Worm (Caenorhabditis elegans): ENCODE measurements around the gene tbx-8.

tbx-8 gene

DNA sequence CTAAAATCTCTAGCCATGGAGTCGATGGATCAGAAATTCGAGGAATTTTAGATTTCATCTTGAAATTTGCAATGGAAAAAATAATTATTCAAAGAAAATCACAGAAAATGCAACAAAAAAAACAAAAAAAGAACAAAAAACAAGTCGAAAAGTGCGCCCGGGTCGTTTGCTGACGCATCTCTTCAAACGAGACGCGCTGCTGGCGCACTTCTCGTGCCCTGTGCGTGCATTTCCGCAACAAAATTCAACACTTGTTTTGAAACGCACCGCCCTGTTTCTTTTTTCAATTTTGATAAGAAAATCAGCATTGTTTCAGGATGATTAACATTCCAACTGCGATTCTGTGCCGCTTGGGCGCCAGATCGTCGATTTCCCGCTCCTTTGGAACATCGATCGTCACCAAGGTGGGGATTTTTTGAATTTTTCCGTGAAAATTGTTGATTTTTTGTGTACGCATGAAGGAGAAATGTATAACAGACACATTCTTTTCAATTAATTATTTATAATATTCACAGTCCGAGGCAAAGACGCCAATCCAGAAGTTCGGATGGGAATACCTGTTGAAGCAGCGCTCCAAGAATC lies 13.1 kb upstream of the tbx-8 start, which contains the start of the genes jmjd-4 and mev-1:
Gene jmjd-4, minus strand, starts transcription at position 58 of the 582 bp plus-strand sequence.
Gene mev-1, plus strand, starts transcription at position 317 of the 582 bp plus-strand sequence.
- TF ChIP-seq unc-62 (GFP tag; optimal IDR thresholded peaks at IDR 0.05), result no peak

DNA sequence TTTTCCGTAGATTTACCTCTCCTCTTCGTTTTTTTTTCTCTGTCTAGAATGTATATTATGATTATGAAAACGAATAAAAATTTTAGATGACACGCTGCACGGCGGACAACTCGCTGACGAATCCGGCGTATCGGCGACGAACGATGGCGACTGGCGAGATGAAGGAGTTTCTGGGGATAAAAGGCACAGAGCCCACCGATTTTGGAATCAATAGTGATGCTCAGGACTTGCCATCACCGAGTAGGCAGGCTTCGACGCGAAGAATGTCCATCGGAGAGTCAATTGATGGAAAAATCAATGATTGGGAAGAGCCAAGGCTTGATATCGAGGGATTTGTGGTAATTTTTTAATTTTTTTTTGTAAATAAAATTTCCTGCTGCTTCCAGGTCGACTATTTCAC lies 12.1 kb upstream of the tbx-8 start, which contains the start of gene ced-9:
Gene ced-9, plus strand, starts transcription at position 87 of the 400 bp plus-strand sequence.
- no peak for TF ChIP-seq unc-62 (GFP tag; optimal IDR thresholded peaks at IDR 0.05)

DNA sequence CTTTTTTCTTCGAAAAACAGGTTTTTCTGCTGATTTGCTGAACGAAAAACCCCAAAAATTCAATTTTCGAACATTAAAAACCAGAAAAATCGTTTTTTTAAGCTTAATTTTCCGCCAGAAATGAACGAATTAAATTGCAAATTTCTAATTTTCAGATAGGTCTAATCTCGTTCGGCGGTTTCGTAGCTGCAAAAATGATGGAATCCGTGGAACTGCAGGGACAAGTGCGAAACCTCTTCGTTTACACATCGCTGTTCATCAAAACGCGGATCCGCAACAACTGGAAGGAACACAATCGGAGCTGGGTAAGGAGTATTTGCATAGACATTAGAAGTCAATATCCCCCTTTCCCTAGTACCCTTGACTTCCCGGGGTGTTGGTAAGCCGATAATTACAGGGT lies 11.0 kb upstream of the tbx-8 start:
- no peak for TF ChIP-seq unc-62 (GFP tag; optimal IDR thresholded peaks at IDR 0.05)

DNA sequence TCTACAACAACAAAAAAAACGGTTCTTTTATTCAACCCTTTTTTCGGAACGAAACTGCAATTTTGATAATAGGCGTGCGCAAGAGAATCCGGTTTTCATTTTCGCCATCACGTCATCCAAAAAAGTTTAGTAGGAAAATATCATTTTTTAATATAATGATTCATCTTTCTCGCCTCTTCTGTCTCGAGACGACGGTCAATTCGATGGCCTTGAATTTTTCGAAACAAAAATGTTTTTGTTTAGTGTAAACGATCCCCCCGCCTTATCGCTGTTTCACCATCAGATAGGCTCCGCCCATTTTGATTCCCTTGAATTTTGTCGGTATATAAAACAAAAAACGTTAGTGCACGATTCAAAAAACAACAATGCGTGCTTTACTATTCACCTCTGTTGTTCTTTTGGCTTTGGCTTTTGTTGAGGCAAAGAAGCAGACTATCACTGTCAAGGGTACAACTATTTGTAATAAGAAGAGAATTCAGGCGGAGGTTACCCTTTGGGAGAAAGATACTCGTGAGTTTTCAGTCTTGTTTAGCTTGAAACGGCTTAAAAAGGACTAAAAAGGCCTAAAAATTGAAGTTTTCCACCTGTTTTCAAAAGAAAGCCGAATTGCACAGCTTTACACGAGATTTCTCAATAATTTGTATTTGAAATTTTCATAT lies 9.5 kb upstream of the tbx-8 start, which contains the start of gene ttr-15:
Gene ttr-15, plus strand, starts transcription at position 340 of the 659 bp plus-strand sequence.
- no peak for TF ChIP-seq unc-62 (GFP tag; optimal IDR thresholded peaks at IDR 0.05)

DNA sequence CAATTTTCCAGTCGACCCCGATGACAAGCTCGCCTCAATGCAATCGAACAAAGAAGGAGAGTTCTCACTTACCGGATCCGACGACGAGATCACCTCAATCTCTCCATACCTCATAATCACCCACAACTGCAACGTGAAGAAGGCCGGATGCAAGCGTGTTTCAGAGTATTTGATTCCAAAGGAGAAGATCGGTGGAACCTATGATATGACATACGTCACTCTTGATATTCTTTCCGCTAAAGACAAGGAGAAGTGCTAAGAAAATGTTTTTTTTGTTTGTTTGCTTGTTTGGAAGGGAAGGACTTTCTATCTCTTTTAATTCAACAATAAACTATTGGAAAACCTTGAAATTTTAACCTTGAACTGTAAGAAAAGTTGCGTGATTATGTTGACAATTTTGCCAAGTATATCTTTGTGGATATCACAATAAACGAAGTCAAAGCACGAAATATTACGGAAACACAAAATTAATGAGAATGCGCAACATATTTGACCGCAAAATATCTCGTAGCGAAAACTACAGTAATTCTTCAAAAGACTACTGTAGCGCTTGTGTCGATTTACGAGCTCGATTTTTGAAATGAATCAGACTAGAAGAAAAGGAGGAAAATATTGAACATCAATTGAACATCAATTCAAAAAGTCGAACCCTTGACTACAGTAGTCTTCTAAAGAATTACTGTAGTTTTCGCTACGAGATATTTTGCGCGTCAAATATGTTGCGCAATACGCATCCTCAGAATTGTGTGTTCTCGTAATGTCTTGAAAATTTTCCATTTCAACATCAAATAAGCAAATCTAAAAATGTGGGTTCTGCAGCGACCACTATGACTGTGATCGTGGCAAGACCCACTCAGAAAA lies 7.9 kb upstream of the tbx-8 start:
- no peak for TF ChIP-seq unc-62 (GFP tag; optimal IDR thresholded peaks at IDR 0.05)

DNA sequence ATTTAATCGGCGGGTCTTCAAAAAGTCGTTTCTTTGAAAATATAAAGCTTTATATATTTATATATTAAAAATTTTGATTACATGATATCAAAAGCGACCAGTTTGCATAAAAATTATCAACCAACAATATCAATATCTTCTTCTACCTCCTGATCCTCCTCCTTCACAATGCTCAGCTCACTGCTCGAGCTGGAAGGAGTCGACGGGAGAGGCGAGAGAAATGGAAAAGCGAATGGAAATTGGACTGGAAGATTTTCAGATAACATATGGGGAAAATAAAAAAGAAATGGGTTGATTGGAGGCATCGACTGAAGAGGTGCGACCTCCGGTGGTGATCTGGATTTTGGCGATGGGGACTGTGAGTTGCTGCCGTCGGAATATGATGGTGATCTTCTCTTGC lies 7.2 kb upstream of the tbx-8 start:
- no peak for TF ChIP-seq unc-62 (GFP tag; optimal IDR thresholded peaks at IDR 0.05)

DNA sequence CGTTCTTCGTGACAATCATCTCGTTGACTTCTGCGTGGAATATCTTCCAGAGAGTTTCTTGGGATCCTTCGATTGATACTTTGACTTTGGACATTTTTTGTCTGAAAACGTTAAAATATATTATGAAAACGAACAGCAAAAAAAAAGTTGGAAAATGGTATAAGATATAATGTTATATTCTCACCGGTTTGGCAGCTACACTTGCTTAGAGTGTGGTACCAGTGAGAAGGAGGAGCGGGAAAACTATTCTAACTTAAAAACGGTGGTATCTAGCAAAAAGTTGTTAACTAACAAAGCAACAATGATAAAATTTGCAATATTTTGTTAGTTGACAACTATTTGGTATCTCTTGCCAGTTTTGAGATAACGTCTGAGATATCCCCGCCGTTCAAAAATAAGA lies 5.4 kb upstream of the tbx-8 start, which contains the start of gene tbx-9:
Gene tbx-9, minus strand, starts transcription at position 101 of the 400 bp plus-strand sequence.
- no peak for TF ChIP-seq unc-62 (GFP tag; optimal IDR thresholded peaks at IDR 0.05)

DNA sequence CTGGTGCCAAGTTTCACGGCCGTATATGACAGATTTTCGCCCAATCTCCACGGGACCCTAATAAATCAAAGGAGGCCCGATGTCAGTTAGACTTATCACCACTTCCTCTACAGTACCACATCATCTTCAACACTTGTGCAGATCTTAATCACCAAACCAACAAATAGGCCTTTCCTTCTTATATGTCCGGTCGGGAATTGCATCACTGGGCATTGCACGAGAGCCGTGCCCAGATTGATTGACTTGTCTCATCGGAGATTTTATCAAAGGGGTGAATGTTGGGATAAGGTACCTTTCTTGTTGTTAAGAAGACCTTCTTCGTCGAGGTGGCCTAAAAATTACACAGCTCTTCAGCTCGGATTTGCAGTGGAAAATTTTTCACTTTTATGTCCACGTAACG lies 2.4 kb upstream of the tbx-8 start:
- no peak for TF ChIP-seq unc-62 (GFP tag; optimal IDR thresholded peaks at IDR 0.05)

DNA sequence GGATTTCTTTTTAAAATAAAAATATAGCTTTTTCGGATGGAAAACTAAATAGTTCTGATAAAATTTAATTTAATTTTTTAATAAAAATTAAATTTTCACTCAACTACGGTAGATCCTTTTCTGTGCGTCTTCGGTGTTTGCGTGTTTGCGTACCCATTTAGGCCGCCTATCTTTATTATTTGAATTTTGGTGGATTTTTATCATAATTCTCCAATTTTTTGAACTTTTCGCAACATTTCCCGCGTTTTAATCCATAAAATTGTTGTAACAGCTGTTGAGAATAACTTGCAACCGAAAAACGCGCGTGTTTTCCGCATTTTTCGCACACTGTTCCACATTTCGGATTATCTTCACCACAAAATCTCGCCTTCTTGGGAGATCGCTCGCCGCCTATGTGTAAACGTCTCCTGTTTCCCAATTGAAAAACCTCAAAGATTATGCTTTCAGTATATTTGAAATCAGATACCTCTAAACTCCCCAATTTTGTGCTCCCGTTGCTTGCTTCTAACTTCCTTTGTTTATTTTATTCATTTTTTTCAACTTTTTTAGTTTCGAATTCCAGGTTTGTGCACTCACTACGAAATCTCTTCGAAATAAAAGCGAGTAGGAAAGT lies 4.6 kb downstream of the tbx-8 start, which contains the start of gene T07C4.3:
Gene T07C4.3, plus strand, starts transcription at position 563 of the 613 bp plus-strand sequence.
- no peak for TF ChIP-seq unc-62 (GFP tag; optimal IDR thresholded peaks at IDR 0.05)

DNA sequence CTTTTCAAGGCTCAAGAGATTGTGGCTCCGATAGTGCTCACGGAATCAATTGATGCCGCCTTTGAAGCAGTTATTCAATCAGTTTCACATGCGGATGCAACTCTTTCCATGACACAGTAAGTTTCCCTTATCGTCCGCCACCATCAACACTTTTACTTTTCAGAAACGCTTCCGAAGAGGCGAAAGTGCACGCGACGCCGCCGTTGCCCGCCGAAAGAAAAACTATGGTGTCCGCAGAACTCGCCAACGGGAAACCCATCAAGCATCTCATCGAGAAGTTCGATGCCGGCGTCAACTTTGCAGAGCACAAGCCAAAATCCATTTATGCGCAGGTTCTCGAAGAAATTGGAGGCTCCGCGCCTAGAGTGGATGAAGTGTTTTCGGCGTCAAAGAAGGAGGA lies 6.3 kb downstream of the tbx-8 start:
- no peak for TF ChIP-seq unc-62 (GFP tag; optimal IDR thresholded peaks at IDR 0.05)

DNA sequence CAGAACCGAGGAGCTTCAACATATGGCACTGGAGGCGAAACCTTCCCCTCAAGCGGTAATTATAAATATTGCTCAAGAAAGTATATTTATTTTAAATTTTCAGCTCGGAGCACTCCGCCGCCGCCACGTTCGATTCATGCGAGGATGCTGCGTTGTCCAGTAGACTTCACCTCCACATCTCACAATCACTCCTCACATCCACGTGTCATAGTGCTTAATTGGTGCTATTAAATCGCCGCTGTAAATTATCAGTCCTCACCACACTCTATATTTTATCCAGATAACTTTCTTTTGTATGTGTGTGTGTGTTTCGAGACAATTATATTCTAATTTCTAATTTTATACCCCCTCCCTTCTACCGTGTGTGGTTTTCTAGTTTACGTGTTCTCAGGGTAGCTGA lies 7.4 kb downstream of the tbx-8 start:
- TF ChIP-seq unc-62 (GFP tag; optimal IDR thresholded peaks at IDR 0.05), result no peak

DNA sequence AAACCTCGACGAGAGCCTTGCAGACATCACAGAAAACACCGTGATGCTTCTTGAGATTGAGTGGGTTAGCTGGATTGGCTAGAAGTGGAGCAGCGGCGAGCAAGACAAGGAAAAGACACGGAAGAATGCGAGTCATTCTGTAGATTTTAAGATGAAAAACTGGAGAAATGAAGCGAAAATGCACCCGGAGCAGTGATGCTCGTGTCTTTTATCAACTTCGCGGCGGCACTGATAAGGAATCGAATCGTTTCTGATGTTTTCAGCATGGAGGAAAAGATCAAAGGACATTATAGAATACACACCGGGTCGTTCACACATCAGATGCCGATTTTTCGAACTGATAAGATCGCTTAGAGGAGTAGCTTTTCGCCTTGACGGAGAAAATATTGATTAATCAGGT lies 8.2 kb downstream of the tbx-8 start, which contains the start of gene spp-1:
Gene spp-1, minus strand, starts transcription at position 287 of the 400 bp plus-strand sequence.
- TF ChIP-seq unc-62 (GFP tag; optimal IDR thresholded peaks at IDR 0.05), result no peak

DNA sequence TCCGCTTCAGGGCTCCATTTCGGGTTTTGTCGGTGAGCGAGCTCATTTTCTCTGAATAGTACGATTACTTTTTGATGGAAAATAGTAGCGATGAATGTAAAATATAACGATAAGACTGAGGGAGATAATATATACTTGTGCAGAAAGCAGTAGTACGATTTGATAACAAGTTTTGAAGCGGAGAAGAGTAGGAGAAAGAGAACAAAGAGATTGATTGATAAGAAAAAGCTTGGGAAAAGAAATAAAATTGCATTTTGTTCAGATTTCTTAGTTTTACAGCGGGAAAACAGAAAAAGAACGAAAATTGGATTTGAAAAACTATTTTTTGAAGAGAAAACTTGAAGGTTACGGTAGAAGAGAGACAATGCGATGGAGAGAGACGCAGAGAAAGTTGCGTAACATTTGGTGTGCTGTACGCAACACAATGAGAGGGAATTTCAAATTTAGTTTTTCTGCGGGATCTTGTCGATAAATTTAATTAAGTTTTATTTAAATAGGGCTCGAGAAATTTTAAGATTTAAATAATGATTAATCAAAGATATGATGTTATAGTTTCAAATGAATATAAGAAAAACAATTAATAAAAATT lies 10.5 kb downstream of the tbx-8 start, which contains the start of gene umps-1:
Gene umps-1, minus strand, starts transcription at position 51 of the 589 bp plus-strand sequence.
- no peak for TF ChIP-seq unc-62 (GFP tag; optimal IDR thresholded peaks at IDR 0.05)

DNA sequence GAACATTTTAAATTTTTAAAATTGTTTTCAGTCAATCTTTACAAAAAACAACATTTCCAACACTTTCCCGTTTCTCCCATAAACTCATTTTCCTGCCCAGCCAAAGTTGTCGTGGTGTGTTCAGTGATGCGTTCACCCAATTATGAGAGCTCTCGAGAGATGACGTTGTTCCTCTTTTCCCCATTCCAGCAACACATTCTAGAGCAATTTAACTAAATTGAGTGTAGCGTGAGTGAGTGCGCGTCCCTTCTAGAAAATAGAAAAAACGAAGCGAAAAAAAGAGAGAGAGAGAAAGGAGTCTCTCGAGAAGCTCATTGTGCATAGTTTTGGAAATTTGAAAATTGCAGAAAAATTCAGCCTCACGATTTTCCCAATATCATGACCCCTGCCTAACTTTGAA lies 11.6 kb downstream of the tbx-8 start:
- TF ChIP-seq unc-62 (GFP tag; optimal IDR thresholded peaks at IDR 0.05), result no peak

DNA sequence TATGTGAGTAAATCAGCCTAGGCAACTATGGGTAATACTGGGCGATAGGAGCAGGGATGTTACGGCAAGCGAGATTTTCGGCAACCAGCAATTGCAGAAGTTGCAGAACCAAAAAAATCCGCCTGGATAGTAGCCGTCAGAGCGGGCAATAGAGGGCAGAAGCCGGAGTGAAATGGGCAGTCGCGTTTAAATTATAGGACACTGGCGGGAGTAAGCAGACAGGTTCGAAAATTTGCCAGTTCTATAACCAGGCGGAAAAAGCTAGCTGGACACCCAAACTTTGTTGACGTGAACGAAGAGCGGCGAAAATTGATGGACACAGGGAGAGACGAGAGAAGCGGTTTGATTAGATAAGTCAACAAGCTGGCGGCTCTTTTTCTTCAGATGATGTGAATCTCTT lies 12.8 kb downstream of the tbx-8 start:
- TF ChIP-seq unc-62 (GFP tag; optimal IDR thresholded peaks at IDR 0.05), result no peak

Measured in whole organism, dauer.